Fruit fly (Drosophila melanogaster): ENCODE measurements around the gene CG9265.

DNA sequence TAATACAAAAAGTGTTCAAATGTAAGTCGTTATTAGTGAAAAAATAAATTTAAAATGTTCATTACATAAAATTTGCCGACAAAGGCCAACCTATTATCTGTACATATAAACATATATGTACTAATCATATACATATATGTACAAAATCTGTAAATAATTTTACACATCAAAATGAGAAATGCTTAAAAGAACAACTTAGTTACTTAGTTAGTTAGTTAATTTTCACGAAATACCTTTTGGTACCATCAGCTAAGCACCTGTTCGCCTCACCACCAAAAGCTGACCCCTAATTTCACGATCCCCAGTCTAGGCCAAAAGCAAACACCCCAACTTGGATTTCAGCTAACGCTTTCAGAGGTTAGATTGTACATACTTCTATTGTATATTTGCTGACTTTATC, 17.8 kb upstream of the CG9265 start, which contains the start of gene CG9259:
- TF ChIP-seq ss (GFP tag; optimal IDR thresholded peaks at IDR 0.05) (no peak), Eip93F (GFP tag; optimal IDR thresholded peaks at IDR 0.05) (no peak), fkh (GFP tag; optimal IDR thresholded peaks at IDR 0.05) (no peak), lz (GFP tag; optimal IDR thresholded peaks at IDR 0.05) (no peak), CG3919 (GFP tag; optimal IDR thresholded peaks at IDR 0.05) (no peak), CG9139 (GFP tag; optimal IDR thresholded peaks at IDR 0.05) (no peak), spab (GFP tag; optimal IDR thresholded peaks at IDR 0.05) (no peak), CG11902 (GFP tag; optimal IDR thresholded peaks at IDR 0.05) (no peak), Hr39 (GFP tag; optimal IDR thresholded peaks at IDR 0.05) (no peak)
